Worm (Caenorhabditis elegans) whole organism, late embryonic: ENCODE data around the gene sbds-1.

Experiments
- C38D4.7 ChIP-seq: fragments of 200-800 bp; sonication (Bioruptor generic); optimal IDR thresholded peaks from 2 replicates; lab custom pipeline; 2018; ENCODE audit warnings: mild to moderate bottlenecking, missing genetic modification characterization, moderate library complexity, missing compliant biosample characterization
- F13H6.1 ChIP-seq: sonication (generic microtip); optimal IDR thresholded peaks from 2 replicates; lab custom pipeline; 2016; ENCODE audit warnings: missing genetic modification characterization, missing compliant biosample characterization
- K09A11.1 ChIP-seq: sonication (generic microtip); optimal IDR thresholded peaks from 2 replicates; lab custom pipeline; 2017; ENCODE audit warnings: antibody characterized with exemption, mild to moderate bottlenecking, missing genetic modification characterization, missing compliant biosample characterization; ENCODE audit not compliant: insufficient read depth
- ceh-14 ChIP-seq: sonication (generic microtip); optimal IDR thresholded peaks from 2 replicates; lab custom pipeline; 2016; ENCODE audit warnings: missing genotype, missing genetic modification characterization, missing compliant biosample characterization
- ceh-31 ChIP-seq: sonication (generic microtip); optimal IDR thresholded peaks from 2 replicates; lab custom pipeline; 2016; ENCODE audit warnings: missing genetic modification characterization, missing compliant biosample characterization
- ceh-34 ChIP-seq: sonication (generic microtip); optimal IDR thresholded peaks from 2 replicates; lab custom pipeline; 2016; ENCODE audit warnings: mild to moderate bottlenecking, missing genetic modification characterization, missing compliant biosample characterization
- ceh-48 ChIP-seq: sonication (generic microtip); optimal IDR thresholded peaks from 2 replicates; lab custom pipeline; 2016; ENCODE audit warnings: missing genetic modification characterization, inconsistent platforms, missing compliant biosample characterization
- elt-2 ChIP-seq: sonication (generic microtip); optimal IDR thresholded peaks from 2 replicates; lab custom pipeline; 2016; ENCODE audit warnings: missing genetic modification reagents, missing genetic modification characterization, missing compliant biosample characterization
- elt-4 ChIP-seq: sonication (generic microtip); optimal IDR thresholded peaks from 2 replicates; lab custom pipeline; 2016; ENCODE audit warnings: missing genetic modification characterization, missing compliant biosample characterization
- eyg-1 ChIP-seq: sonication (generic microtip); optimal IDR thresholded peaks from 2 replicates; lab custom pipeline; 2016; ENCODE audit warnings: missing genotype, missing genetic modification characterization, missing compliant biosample characterization
- fkh-10 ChIP-seq: fragments of 150-350 bp; optimal IDR thresholded peaks from 2 replicates; lab custom pipeline; 2014; ENCODE audit warnings: missing biosample characterization, missing genetic modification reagents, missing genetic modification characterization
- fkh-6 ChIP-seq: sonication (generic microtip); optimal IDR thresholded peaks from 2 replicates; lab custom pipeline; 2016; ENCODE audit warnings: missing genetic modification characterization, missing compliant biosample characterization
- gmeb-2 ChIP-seq: sonication (generic microtip); optimal IDR thresholded peaks from 2 replicates; lab custom pipeline; 2016; ENCODE audit warnings: missing genetic modification characterization, inconsistent platforms, missing compliant biosample characterization
- hlh-13 ChIP-seq: fragments of 200-800 bp; sonication (Bioruptor generic); optimal IDR thresholded peaks from 2 replicates; lab custom pipeline; 2018; ENCODE audit warnings: mild to moderate bottlenecking, missing genetic modification characterization, missing compliant biosample characterization
- hlh-15 ChIP-seq: sonication (generic microtip); optimal IDR thresholded peaks from 2 replicates; lab custom pipeline; 2016; ENCODE audit warnings: missing genetic modification characterization, missing compliant biosample characterization
- hlh-30 ChIP-seq: sonication (generic microtip); optimal IDR thresholded peaks from 2 replicates; lab custom pipeline; 2017; ENCODE audit warnings: antibody characterized with exemption, missing genetic modification characterization, missing compliant biosample characterization; ENCODE audit not compliant: insufficient read depth
- hlh-8 ChIP-seq: sonication (generic microtip); optimal IDR thresholded peaks from 2 replicates; lab custom pipeline; 2016; ENCODE audit warnings: missing genotype, missing genetic modification characterization, missing compliant biosample characterization
- mec-3 ChIP-seq: sonication (generic microtip); optimal IDR thresholded peaks from 2 replicates; lab custom pipeline; 2016; ENCODE audit warnings: borderline replicate concordance, missing genetic modification characterization, missing compliant biosample characterization
- nfya-1 ChIP-seq: sonication (generic microtip); optimal IDR thresholded peaks from 2 replicates; lab custom pipeline; 2017; ENCODE audit warnings: missing genetic modification characterization, mild to moderate bottlenecking, missing compliant biosample characterization, antibody characterized with exemption, moderate library complexity
- nhr-232 ChIP-seq: sonication (generic microtip); optimal IDR thresholded peaks from 2 replicates; lab custom pipeline; 2016; ENCODE audit warnings: missing genetic modification characterization, missing compliant biosample characterization
- npax-4 ChIP-seq: sonication (generic microtip); optimal IDR thresholded peaks from 2 replicates; lab custom pipeline; 2016; ENCODE audit warnings: missing genetic modification characterization, missing compliant biosample characterization
- pag-3 ChIP-seq: sonication (generic microtip); optimal IDR thresholded peaks from 2 replicates; lab custom pipeline; 2016; ENCODE audit warnings: missing compliant biosample characterization, missing genetic modification characterization, borderline replicate concordance
- pat-9 ChIP-seq: fragments of 200-800 bp; sonication (Bioruptor generic); optimal IDR thresholded peaks from 2 replicates; lab custom pipeline; 2018; ENCODE audit warnings: mild to moderate bottlenecking, missing genetic modification characterization, moderate library complexity, missing compliant biosample characterization
- pha-4 ChIP-seq: fragments of 150-350 bp; optimal IDR thresholded peaks from 2 replicates; lab custom pipeline; 2018; ENCODE audit warnings: missing biosample characterization, missing genetic modification reagents, missing genetic modification characterization
- ref-2 ChIP-seq: sonication (generic microtip); optimal IDR thresholded peaks from 2 replicates; lab custom pipeline; 2016; ENCODE audit warnings: missing genetic modification characterization, missing compliant biosample characterization
- sdc-2 ChIP-seq: sonication (generic microtip); optimal IDR thresholded peaks from 2 replicates; lab custom pipeline; 2016; ENCODE audit warnings: missing genotype, missing genetic modification characterization, missing compliant biosample characterization
- sox-2 ChIP-seq: fragments of 200-800 bp; sonication (Bioruptor generic); IDR thresholded peaks from 2 replicates; pipeline ENCODE4 v1.3.6; 2022; ENCODE audit warnings: missing genetic modification reagents, missing genetic modification characterization, missing compliant biosample characterization
- sox-4 ChIP-seq: sonication (generic microtip); optimal IDR thresholded peaks from 2 replicates; lab custom pipeline; 2017; ENCODE audit warnings: mild to moderate bottlenecking, missing genetic modification characterization, inconsistent platforms, missing compliant biosample characterization
- tbx-2 ChIP-seq: sonication (generic microtip); optimal IDR thresholded peaks from 2 replicates; lab custom pipeline; 2016; ENCODE audit warnings: missing genetic modification characterization, missing compliant biosample characterization
- unc-42 ChIP-seq: sonication (generic microtip); optimal IDR thresholded peaks from 2 replicates; lab custom pipeline; 2016; ENCODE audit warnings: missing genotype, missing genetic modification characterization, missing compliant biosample characterization
- unc-55 ChIP-seq: sonication (generic microtip); optimal IDR thresholded peaks from 2 replicates; lab custom pipeline; 2017; ENCODE audit warnings: missing biosample characterization, missing genetic modification reagents, missing genetic modification characterization
- ztf-16 ChIP-seq: sonication (generic microtip); optimal IDR thresholded peaks from 2 replicates; lab custom pipeline; 2017; ENCODE audit warnings: missing genetic modification characterization, missing compliant biosample characterization

sbds-1 gene

ce11 chrIII:657241-657640 is 19.0 kb upstream of the sbds-1 start:
- TF ChIP-seq nfya-1 (tag; lab: Kevin White, UChicago) (no peak), unc-42 (tag; lab: Kevin White, UChicago) (peak; percentile 6), hlh-15 (tag; lab: Kevin White, UChicago) (no peak), unc-55 (GFP tag; lab: Kevin White, UChicago) (no peak), pag-3 (tag; lab: Kevin White, UChicago) (no peak), elt-4 (no peak), hlh-13 (no peak)

ce11 chrIII:656660-657059 is 18.4 kb upstream of the sbds-1 start:
- TF ChIP-seq hlh-8 (tag; lab: Kevin White, UChicago): no peak
- no peak for TF ChIP-seq eyg-1 (tag; lab: Kevin White, UChicago)
- no peak for TF ChIP-seq F13H6.1
- no peak for TF ChIP-seq sox-2
- TF ChIP-seq sox-4 (tag; lab: Kevin White, UChicago): no peak
- TF ChIP-seq C38D4.7 (GFP tag; lab: Kevin White, UChicago): no peak
- no peak for TF ChIP-seq tbx-2 (tag; lab: Kevin White, UChicago)
- TF ChIP-seq gmeb-2 (tag; lab: Kevin White, UChicago): no peak
- TF ChIP-seq ceh-31 (tag; lab: Kevin White, UChicago): no peak
- no peak for TF ChIP-seq npax-4 (tag; lab: Kevin White, UChicago)
- no peak for TF ChIP-seq ztf-16 (tag; lab: Kevin White, UChicago)
- TF ChIP-seq ceh-14 (tag; lab: Kevin White, UChicago): no peak
- TF ChIP-seq pha-4 (tag; lab: Kevin White, UChicago): no peak
- TF ChIP-seq K09A11.1: no peak

ce11 chrIII:654365-654764 is 16.1 kb upstream of the sbds-1 start:
- no peak for TF ChIP-seq elt-2 (tag; lab: Kevin White, UChicago)
- no peak for TF ChIP-seq mec-3 (tag; lab: Kevin White, UChicago)
- TF ChIP-seq hlh-30 (tag; lab: Kevin White, UChicago): peak; percentile 4
- TF ChIP-seq ref-2 (tag; lab: Kevin White, UChicago): peak; percentile 22

- TF ChIP-seq fkh-6: no peak
- TF ChIP-seq elt-2 (tag; lab: Kevin White, UChicago): peak; percentile 16
These were observed 13.4 kb upstream of the sbds-1 start for ce11 chrIII:651587-651986.

ce11 chrIII:650539-650938 is 12.3 kb upstream of the sbds-1 start:
- TF ChIP-seq sox-2: no peak
- TF ChIP-seq, all 69 proteins: peak for 0

- TF ChIP-seq pat-9 (tag; lab: Kevin White, UChicago) (no peak), sdc-2 (no peak), fkh-10 (GFP tag; lab: Kevin White, UChicago) (no peak), K09A11.1 (no peak), tbx-2 (tag; lab: Kevin White, UChicago) (no peak), nhr-232 (tag; lab: Kevin White, UChicago) (no peak)
These were observed 11.7 kb upstream of the sbds-1 start for ce11 chrIII:649935-650334.

- peak; percentile 22 for TF ChIP-seq tbx-2 (tag; lab: Kevin White, UChicago)
- TF ChIP-seq unc-55 (GFP tag; lab: Kevin White, UChicago): no peak
- TF ChIP-seq C38D4.7 (GFP tag; lab: Kevin White, UChicago): no peak
- TF ChIP-seq ceh-34 (tag; lab: Kevin White, UChicago): peak; percentile 2
- no peak for TF ChIP-seq ceh-48 (tag; lab: Kevin White, UChicago)
- no peak for TF ChIP-seq npax-4 (tag; lab: Kevin White, UChicago)
- peak; percentile 5 for TF ChIP-seq eyg-1 (tag; lab: Kevin White, UChicago)
- TF ChIP-seq ceh-31 (tag; lab: Kevin White, UChicago): peak; percentile 5
- TF ChIP-seq hlh-13: no peak
These were observed 9.0 kb upstream of the sbds-1 start for ce11 chrIII:647248-647647.
